Worm (Caenorhabditis elegans): ENCODE results near the gene bir-2.

Gene bir-2

ce11 chrV:13606651-13607242 lies 38.1 kb downstream of the bir-2 start, which contains the start of gene fmo-4:
Gene fmo-4 (minus strand): TSS chrV:13606701.
- TF ChIP-seq pha-4 (tag; optimal IDR thresholded peaks at IDR 0.05) = no peak
- TF ChIP-seq nhr-25 (tag; optimal IDR thresholded peaks at IDR 0.05) = peak; percentile 27
- TF ChIP-seq mdl-1 (tag; optimal IDR thresholded peaks at IDR 0.05) = no peak
- TF ChIP-seq nhr-43 (tag; optimal IDR thresholded peaks at IDR 0.05; ENCODE audit: poor library complexity, severe bottlenecking) = peak; percentile 96

- TF ChIP-seq nhr-23 (tag; optimal IDR thresholded peaks at IDR 0.05) = peak; percentile 44
- peak; percentile 12 for TF ChIP-seq nhr-43 (tag; optimal IDR thresholded peaks at IDR 0.05; ENCODE audit: poor library complexity, severe bottlenecking)
- no peak for TF ChIP-seq pqm-1 (tag; optimal IDR thresholded peaks at IDR 0.05)
These were observed 39.8 kb downstream of the bir-2 start for ce11 chrV:13608486-13608885.

ce11 chrV:13609806-13610205 lies 41.2 kb downstream of the bir-2 start:
- TF ChIP-seq nhr-23 (tag; optimal IDR thresholded peaks at IDR 0.05) (peak; percentile 66), nhr-76 (tag; optimal IDR thresholded peaks at IDR 0.05) (no peak)

- no peak for TF ChIP-seq nhr-28 (tag; optimal IDR thresholded peaks at IDR 0.05)
- TF ChIP-seq egl-27 (tag; optimal IDR thresholded peaks at IDR 0.05) = no peak
- TF ChIP-seq eor-1 (tag; optimal IDR thresholded peaks at IDR 0.05) = no peak
- TF ChIP-seq fos-1 (tag; optimal IDR thresholded peaks at IDR 0.05) = no peak
- no peak for TF ChIP-seq unc-62 (GFP tag; optimal IDR thresholded peaks at IDR 0.05)
- no peak for TF ChIP-seq ztf-11 (tag; optimal IDR thresholded peaks at IDR 0.05)
- TF ChIP-seq elt-3 (tag; optimal IDR thresholded peaks at IDR 0.05) = no peak
- no peak for TF ChIP-seq nhr-25 (tag; optimal IDR thresholded peaks at IDR 0.05)
- no peak for TF ChIP-seq nhr-76 (tag; optimal IDR thresholded peaks at IDR 0.05)
- no peak for TF ChIP-seq pha-4 (tag; optimal IDR thresholded peaks at IDR 0.05)
- no peak for TF ChIP-seq ZK546.5 (tag; optimal IDR thresholded peaks at IDR 0.05)
- TF ChIP-seq jun-1 (tag; optimal IDR thresholded peaks at IDR 0.05) = no peak
- no peak for TF ChIP-seq nhr-12 (tag; optimal IDR thresholded peaks at IDR 0.05)
- TF ChIP-seq nhr-77 (tag; optimal IDR thresholded peaks at IDR 0.05) = no peak
- TF ChIP-seq nhr-67 (tag; optimal IDR thresholded peaks at IDR 0.05) = no peak
These were observed 43.1 kb downstream of the bir-2 start, which contains the start of gene spig-9 for ce11 chrV:13611782-13612181. Gene spig-9 (minus strand): TSS chrV:13611882.

ce11 chrV:13613870-13614269 lies 45.2 kb downstream of the bir-2 start, which contains the start of gene F53F4.7:
Gene F53F4.7 (minus strand): TSS chrV:13613970.
- TF ChIP-seq nhr-11 (tag; optimal IDR thresholded peaks at IDR 0.05) (no peak), egl-5 (tag; optimal IDR thresholded peaks at IDR 0.05) (no peak), daf-12 (tag; optimal IDR thresholded peaks at IDR 0.05) (no peak), nhr-237 (tag; optimal IDR thresholded peaks at IDR 0.05) (no peak), ceh-28 (tag; optimal IDR thresholded peaks at IDR 0.05) (no peak), lin-15B (tag; optimal IDR thresholded peaks at IDR 0.05) (no peak), nhr-28 (tag; optimal IDR thresholded peaks at IDR 0.05) (no peak), nhr-43 (tag; optimal IDR thresholded peaks at IDR 0.05; ENCODE audit: poor library complexity, severe bottlenecking) (no peak), eor-1 (tag; optimal IDR thresholded peaks at IDR 0.05) (no peak), pha-4 (tag; optimal IDR thresholded peaks at IDR 0.05) (no peak), unc-39 (tag; optimal IDR thresholded peaks at IDR 0.05) (no peak)

Data from whole organism, L3 larva.